Fruit fly (Drosophila melanogaster) whole organism, embryonic: ENCODE results near the gene CG42784.

Experiments used
- CG14965 ChIP-seq: fragments of 200-800 bp; sonication (Bioruptor generic); optimal IDR thresholded peaks from 2 replicates; lab custom pipeline; 2016; ENCODE audit warnings: missing biosample characterization, missing genetic modification characterization, borderline replicate concordance
- CG31441 ChIP-seq: fragments of 200-800 bp; sonication (Bioruptor generic); IDR thresholded peaks from 2 replicates; pipeline ENCODE4 v1.3.6; 2022; ENCODE audit warnings: missing biosample characterization, missing genetic modification characterization
- slou ChIP-seq: fragments of 200-800 bp; sonication (Bioruptor generic); optimal IDR thresholded peaks from 3 replicates; lab custom pipeline; 2016; ENCODE audit warnings: missing biosample characterization, missing genetic modification characterization

DNA sequence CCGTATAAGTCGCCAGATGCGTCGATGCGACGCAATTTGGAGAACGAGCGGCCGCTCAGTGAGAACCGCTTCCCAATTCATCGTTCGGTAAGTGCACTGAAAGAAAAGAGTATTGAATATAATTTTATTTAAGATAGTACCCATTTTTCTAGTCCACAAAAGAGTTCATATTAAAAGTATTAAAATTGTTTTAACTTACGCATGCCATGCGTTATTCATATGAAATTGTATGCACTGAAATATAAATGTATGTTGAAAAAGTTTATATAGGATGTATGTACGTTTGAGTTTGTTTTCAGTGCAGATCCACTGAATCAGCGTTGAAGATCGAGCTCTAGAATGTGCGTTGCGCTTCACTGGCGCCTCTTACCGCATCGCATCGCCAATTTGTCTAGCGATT is 15.7 kb upstream of the CG42784 start:
- TF ChIP-seq slou (GFP tag; lab: Kevin White, UChicago) (no peak), CG14965 (GFP tag; lab: Kevin White, UChicago) (no peak), CG31441 (GFP tag; lab: Robert Waterston, UW) (no peak)
